Worm (Caenorhabditis elegans) whole organism, L4 larva: Measurements from ENCODE around the gene F39E9.14.

ENCODE experiments used
- F10B5.3 ChIP-seq: sonication (generic microtip); optimal IDR thresholded peaks from 2 replicates; lab custom pipeline; 2016; ENCODE audit warnings: mild to moderate bottlenecking, missing genetic modification characterization, missing compliant biosample characterization
- R02D3.7 ChIP-seq: fragments of 150-350 bp; sonication (generic microtip); optimal IDR thresholded peaks from 3 replicates; lab custom pipeline; 2014; ENCODE audit warnings: missing biosample characterization, missing genetic modification characterization
- T20F7.1 ChIP-seq: fragments of 200-800 bp; sonication (Bioruptor generic); optimal IDR thresholded peaks from 2 replicates; lab custom pipeline; 2018; ENCODE audit warnings: mild to moderate bottlenecking, missing genetic modification characterization, missing compliant biosample characterization
- Y105C5A.15 ChIP-seq: fragments of 200-800 bp; sonication (Bioruptor generic); IDR thresholded peaks from 2 replicates; pipeline ENCODE4 v1.3.6; 2022; ENCODE audit warnings: missing genetic modification characterization, missing compliant biosample characterization
- Y5F2A.4 ChIP-seq: fragments of 200-800 bp; sonication (Bioruptor generic); optimal IDR thresholded peaks from 2 replicates; lab custom pipeline; 2018; ENCODE audit warnings: mild to moderate bottlenecking, missing genetic modification characterization, missing compliant biosample characterization
- aha-1 ChIP-seq: fragments of 150-350 bp; peaks from one replicate; lab custom pipeline; 2014; ENCODE audit warnings: missing biosample characterization, missing genetic modification characterization
- aly-2 ChIP-seq: sonication (generic microtip); optimal IDR thresholded peaks from 2 replicates; lab custom pipeline; 2018; ENCODE audit warnings: missing biosample characterization, missing genetic modification characterization
- arid-1 ChIP-seq: fragments of 200-800 bp; sonication (Bioruptor generic); conservative IDR thresholded peaks from 2 replicates; pipeline ENCODE4 v1.3.6; 2022; ENCODE audit warnings: missing genetic modification reagents, missing genetic modification characterization, missing compliant biosample characterization
- ceh-28 ChIP-seq: fragments of 150-350 bp; optimal IDR thresholded peaks from 2 replicates; lab custom pipeline; 2014; ENCODE audit warnings: missing biosample characterization, missing genetic modification reagents, missing genetic modification characterization
- ceh-82 ChIP-seq: sonication (generic microtip); optimal IDR thresholded peaks from 2 replicates; lab custom pipeline; 2017; ENCODE audit warnings: missing biosample characterization, missing genetic modification characterization
- ces-1 ChIP-seq: fragments of 150-350 bp; sonication (generic microtip); optimal IDR thresholded peaks from 4 replicates; lab custom pipeline; 2014; ENCODE audit warnings: missing biosample characterization, missing genetic modification reagents, missing genetic modification characterization
- ctbp-1 ChIP-seq: fragments of 200-800 bp; sonication (Bioruptor generic); IDR thresholded peaks from 2 replicates; pipeline ENCODE4 v1.3.6; 2022; ENCODE audit warnings: missing genetic modification reagents, missing genetic modification characterization, missing compliant biosample characterization
- daf-12 ChIP-seq: fragments of 150-350 bp; optimal IDR thresholded peaks from 2 replicates; lab custom pipeline; 2014; ENCODE audit warnings: missing biosample characterization, missing genetic modification reagents, missing genetic modification characterization
- daf-16 ChIP-seq, 3 experiments: sonication (generic microtip); optimal IDR thresholded peaks; 2 replicates each; lab custom pipeline; 2016 to 2017; ENCODE audit warnings: missing genetic modification characterization in 3 of 3, missing genetic modification reagents in 3 of 3, mild to moderate bottlenecking in 2 of 3, missing compliant biosample characterization in 2 of 3, missing biosample characterization in 1 of 3, moderate library complexity in 1 of 3
- daf-8 ChIP-seq: fragments of 200-800 bp; sonication (Bioruptor generic); IDR thresholded peaks from 2 replicates; pipeline ENCODE4 v1.3.6; 2022; ENCODE audit warnings: missing genetic modification characterization, missing compliant biosample characterization
- dmd-6 ChIP-seq: fragments of 200-800 bp; sonication (Bioruptor generic); IDR thresholded peaks from 2 replicates; pipeline ENCODE4 v1.3.6; 2022; ENCODE audit warnings: missing genetic modification reagents, missing genetic modification characterization, missing compliant biosample characterization
- dmd-8 ChIP-seq: fragments of 200-800 bp; sonication (Bioruptor generic); IDR thresholded peaks from 2 replicates; pipeline ENCODE4 v1.3.6; 2022; ENCODE audit warnings: missing genetic modification characterization, missing compliant biosample characterization
- dpl-1 ChIP-seq: fragments of 150-350 bp; optimal IDR thresholded peaks from 2 replicates; lab custom pipeline; 2014; ENCODE audit warnings: missing biosample characterization, missing genetic modification reagents, missing genetic modification characterization
- dve-1 ChIP-seq: sonication (generic microtip); optimal IDR thresholded peaks from 2 replicates; lab custom pipeline; 2017; ENCODE audit warnings: antibody characterized with exemption, mild to moderate bottlenecking, missing genetic modification characterization, missing compliant biosample characterization; ENCODE audit not compliant: insufficient read depth
- fkh-10 ChIP-seq: fragments of 150-350 bp; optimal IDR thresholded peaks from 2 replicates; lab custom pipeline; 2014; ENCODE audit warnings: missing biosample characterization, missing genetic modification reagents, missing genetic modification characterization
- hif-1 ChIP-seq, 2 experiments: sonication (generic microtip); optimal IDR thresholded peaks; 2 replicates each; lab custom pipeline; 2016 to 2017; ENCODE audit warnings: missing compliant biosample characterization in 2 of 2, missing genetic modification characterization in 2 of 2, missing genetic modification reagents in 2 of 2, missing genotype in 2 of 2, mild to moderate bottlenecking in 1 of 2
- hlh-11 ChIP-seq: fragments of 200-800 bp; sonication (Bioruptor generic); optimal IDR thresholded peaks from 2 replicates; lab custom pipeline; 2018; ENCODE audit warnings: mild to moderate bottlenecking, missing genetic modification characterization, missing compliant biosample characterization
- hlh-30 ChIP-seq: sonication (generic microtip); optimal IDR thresholded peaks from 2 replicates; lab custom pipeline; 2017; ENCODE audit warnings: antibody characterized with exemption, mild to moderate bottlenecking, missing genetic modification characterization, missing compliant biosample characterization; ENCODE audit not compliant: insufficient read depth
- hmg-1.1 ChIP-seq: fragments of 200-800 bp; sonication (Bioruptor generic); IDR thresholded peaks from 2 replicates; pipeline ENCODE4 v1.3.6; 2022; ENCODE audit warnings: missing genetic modification reagents, missing genetic modification characterization, missing compliant biosample characterization
- jun-1 ChIP-seq: fragments of 150-350 bp; optimal IDR thresholded peaks from 2 replicates; lab custom pipeline; 2014; ENCODE audit warnings: missing biosample characterization, missing genetic modification reagents, missing genetic modification characterization
- lin-1 ChIP-seq: fragments of 200-800 bp; sonication (Bioruptor generic); IDR thresholded peaks from 2 replicates; pipeline ENCODE4 v1.3.6; 2022; ENCODE audit warnings: missing genetic modification reagents, missing genetic modification characterization, missing compliant biosample characterization
- lin-15B ChIP-seq: fragments of 150-350 bp; sonication (generic microtip); optimal IDR thresholded peaks from 3 replicates; lab custom pipeline; 2014; ENCODE audit warnings: missing biosample characterization, missing genetic modification characterization
- lin-39 ChIP-seq: fragments of 150-350 bp; optimal IDR thresholded peaks from 2 replicates; lab custom pipeline; 2014; ENCODE audit warnings: missing biosample characterization, missing genetic modification reagents, missing genetic modification characterization
- lir-3 ChIP-seq: sonication (generic microtip); optimal IDR thresholded peaks from 2 replicates; lab custom pipeline; 2016; ENCODE audit warnings: mild to moderate bottlenecking, missing genetic modification characterization, missing compliant biosample characterization
- madf-5 ChIP-seq, 2 experiments: fragments of 200-800 bp; sonication (Bioruptor generic); IDR thresholded peaks; 2 replicates each; pipeline ENCODE4 v1.3.6; 2022; ENCODE audit warnings: missing compliant biosample characterization in 2 of 2, missing genetic modification characterization in 2 of 2
- mxl-3 ChIP-seq: fragments of 200-800 bp; sonication (Bioruptor generic); optimal IDR thresholded peaks from 2 replicates; lab custom pipeline; 2018; ENCODE audit warnings: mild to moderate bottlenecking, missing genetic modification characterization, missing compliant biosample characterization
- nhr-10 ChIP-seq: fragments of 150-350 bp; optimal IDR thresholded peaks from 2 replicates; lab custom pipeline; 2014; ENCODE audit warnings: missing biosample characterization, missing genetic modification characterization
- nhr-11 ChIP-seq: fragments of 150-350 bp; optimal IDR thresholded peaks from 2 replicates; lab custom pipeline; 2014; ENCODE audit warnings: missing biosample characterization, missing genetic modification characterization
- nhr-25 ChIP-seq: sonication (generic microtip); optimal IDR thresholded peaks from 2 replicates; lab custom pipeline; 2017; ENCODE audit warnings: missing genetic modification characterization, mild to moderate bottlenecking, missing compliant biosample characterization, antibody characterized with exemption, moderate library complexity, borderline replicate concordance; ENCODE audit not compliant: insufficient read depth
- nhr-28 ChIP-seq: fragments of 150-350 bp; optimal IDR thresholded peaks from 2 replicates; lab custom pipeline; 2014; ENCODE audit warnings: missing biosample characterization, missing genetic modification characterization
- nhr-41 ChIP-seq: fragments of 200-800 bp; sonication (Bioruptor generic); IDR thresholded peaks from 2 replicates; pipeline ENCODE4 v1.3.6; 2022; ENCODE audit warnings: missing genetic modification reagents, missing genetic modification characterization, missing compliant biosample characterization
- nhr-77 ChIP-seq: fragments of 150-350 bp; optimal IDR thresholded peaks from 2 replicates; lab custom pipeline; 2014; ENCODE audit warnings: missing biosample characterization, missing genetic modification characterization
- php-3 ChIP-seq: fragments of 200-800 bp; sonication (Bioruptor generic); IDR thresholded peaks from 2 replicates; pipeline ENCODE4 v1.3.6; 2022; ENCODE audit warnings: missing genetic modification reagents, missing genetic modification characterization, missing compliant biosample characterization
- pqm-1 ChIP-seq: sonication (generic microtip); optimal IDR thresholded peaks from 2 replicates; lab custom pipeline; 2017; ENCODE audit warnings: missing biosample characterization, missing genetic modification characterization
- snpc-1.2 ChIP-seq: fragments of 200-800 bp; sonication (Bioruptor generic); IDR thresholded peaks from 2 replicates; pipeline ENCODE4 v1.3.6; 2022; ENCODE audit warnings: missing genetic modification reagents, missing genetic modification characterization, missing compliant biosample characterization
- snpc-4 ChIP-seq: fragments of 150-350 bp; optimal IDR thresholded peaks from 2 replicates; lab custom pipeline; 2014; ENCODE audit warnings: missing biosample characterization, missing genetic modification characterization
- tag-97 ChIP-seq: fragments of 200-800 bp; sonication (Bioruptor generic); IDR thresholded peaks from 2 replicates; pipeline ENCODE4 v1.3.6; 2022; ENCODE audit warnings: missing genetic modification characterization, missing compliant biosample characterization
- vab-7 ChIP-seq: fragments of 200-800 bp; sonication (Bioruptor generic); IDR thresholded peaks from 2 replicates; pipeline ENCODE4 v1.3.6; 2022; ENCODE audit warnings: missing genetic modification reagents, missing genetic modification characterization, missing compliant biosample characterization
- zip-2 ChIP-seq: fragments of 150-350 bp; optimal IDR thresholded peaks from 2 replicates; lab custom pipeline; 2014; ENCODE audit warnings: missing biosample characterization, missing genetic modification characterization
- ztf-11 ChIP-seq: fragments of 150-350 bp; optimal IDR thresholded peaks from 2 replicates; lab custom pipeline; 2014; ENCODE audit warnings: missing biosample characterization, missing genetic modification characterization

The F39E9.14 gene

ce11 chrII:3297914-3298313, 7.5 kb upstream of the F39E9.14 start, which contains the start of gene btb-18:
Gene btb-18, plus strand, starts transcription at chrII:3298214.
- no peak for TF ChIP-seq daf-16 (GFP tag; optimal IDR thresholded peaks at IDR 0.05; lab: Kevin White, UChicago)
- TF ChIP-seq daf-16 (tag; optimal IDR thresholded peaks at IDR 0.05; lab: Kevin White, UChicago), result peak; percentile 50
- no peak for TF ChIP-seq lin-15B
- TF ChIP-seq ctbp-1 (GFP tag; lab: Robert Waterston, UW), result no peak
- TF ChIP-seq lin-1, result no peak
- no peak for TF ChIP-seq mxl-3 (GFP tag; lab: Kevin White, UChicago)
- peak; percentile 39 for TF ChIP-seq dve-1 (tag; lab: Kevin White, UChicago)
- no peak for TF ChIP-seq F10B5.3 (tag; lab: Kevin White, UChicago)

ce11 chrII:3296644-3297043, 6.2 kb upstream of the F39E9.14 start, which contains the start of gene btb-16:
Gene btb-16, plus strand, starts transcription at chrII:3296883.
- no peak for TF ChIP-seq madf-5 (GFP tag; IDR thresholded peaks at IDR 0.05; lab: Robert Waterston, UW)
- no peak for TF ChIP-seq jun-1 (tag; lab: Kevin White, UChicago)
- peak; percentile 40 for TF ChIP-seq dve-1 (tag; lab: Kevin White, UChicago)
- TF ChIP-seq dmd-8 (GFP tag; lab: Robert Waterston, UW), result no peak
- no peak for TF ChIP-seq ztf-11 (tag; lab: Kevin White, UChicago)
- no peak for TF ChIP-seq snpc-1.2 (GFP tag; lab: Robert Waterston, UW)
- TF ChIP-seq daf-8 (GFP tag; lab: Robert Waterston, UW), result no peak
- no peak for TF ChIP-seq aly-2 (tag; lab: Kevin White, UChicago)
- no peak for TF ChIP-seq fkh-10
- TF ChIP-seq R02D3.7, result no peak
- no peak for TF ChIP-seq lin-15B
- TF ChIP-seq daf-12 (tag; lab: Kevin White, UChicago), result no peak
- TF ChIP-seq lir-3 (tag; lab: Kevin White, UChicago), result no peak
- TF ChIP-seq nhr-28 (tag; lab: Kevin White, UChicago), result peak; percentile 36
- no peak for TF ChIP-seq dpl-1 (GFP tag; lab: Kevin White, UChicago)
- no peak for TF ChIP-seq aha-1 (tag; lab: Kevin White, UChicago)
- peak; percentile 1 for TF ChIP-seq pqm-1 (tag; lab: Kevin White, UChicago)
- TF ChIP-seq daf-16 (GFP tag; optimal IDR thresholded peaks at IDR 0.05; lab: Kevin White, UChicago), result no peak
- TF ChIP-seq daf-16 (tag; optimal IDR thresholded peaks at IDR 0.05; lab: Kevin White, UChicago), result peak; percentile 91
- peak; percentile 26 for TF ChIP-seq hlh-30
- no peak for TF ChIP-seq ces-1 (GFP tag; lab: Kevin White, UChicago)
- TF ChIP-seq hif-1 (tag; optimal IDR thresholded peaks at IDR 0.05; lab: Kevin White, UChicago), result no peak
- no peak for TF ChIP-seq vab-7
- no peak for TF ChIP-seq ctbp-1 (GFP tag; lab: Robert Waterston, UW)
- TF ChIP-seq dmd-6 (GFP tag; lab: Robert Waterston, UW), result 0 out of 2 replicates have a peak, but pooled peaks have one; percentile 13
- peak; percentile 9 for TF ChIP-seq hlh-11 (tag; lab: Kevin White, UChicago)
- TF ChIP-seq nhr-11 (tag; lab: Kevin White, UChicago), result no peak

ce11 chrII:3295193-3295592, 4.7 kb upstream of the F39E9.14 start, which contains the start of gene btb-17:
Gene btb-17, plus strand, starts transcription at chrII:3295405.
- TF ChIP-seq nhr-77 (tag; lab: Kevin White, UChicago) (no peak), dmd-6 (GFP tag; lab: Robert Waterston, UW) (peak; percentile 62), lin-39 (tag; lab: Kevin White, UChicago) (no peak), php-3 (GFP tag; lab: Robert Waterston, UW) (0 out of 2 replicates have a peak, but pooled peaks have one; percentile 59), mxl-3 (GFP tag; lab: Kevin White, UChicago) (no peak), F10B5.3 (tag; lab: Kevin White, UChicago) (no peak), T20F7.1 (no peak), ceh-28 (tag; lab: Kevin White, UChicago) (no peak), nhr-41 (no peak), Y5F2A.4 (GFP tag; lab: Kevin White, UChicago) (no peak), nhr-25 (tag; lab: Kevin White, UChicago) (no peak), Y105C5A.15 (no peak), daf-16 (GFP tag; optimal IDR thresholded peaks at IDR 0.05; lab: Kevin White, UChicago) (no peak), daf-16 (tag; optimal IDR thresholded peaks at IDR 0.05; lab: Kevin White, UChicago) (peak; percentile 92), snpc-4 (no peak), zip-2 (tag; lab: Kevin White, UChicago) (no peak), vab-7 (no peak), tag-97 (GFP tag; lab: Robert Waterston, UW) (no peak), arid-1 (GFP tag; lab: Robert Waterston, UW) (no peak), hlh-11 (tag; lab: Kevin White, UChicago) (peak; percentile 24), ceh-82 (tag; lab: Kevin White, UChicago) (no peak), nhr-10 (tag; lab: Kevin White, UChicago) (no peak), nhr-28 (tag; lab: Kevin White, UChicago) (peak; percentile 52), madf-5 (GFP tag; IDR thresholded peaks at IDR 0.05; lab: Robert Waterston, UW) (no peak), hif-1 (tag; optimal IDR thresholded peaks at IDR 0.05; lab: Kevin White, UChicago) (no peak), hmg-1.1 (no peak), pqm-1 (tag; lab: Kevin White, UChicago) (peak; percentile 54), lir-3 (tag; lab: Kevin White, UChicago) (no peak)
